Fruit fly (Drosophila melanogaster) whole organism, embryonic: Measurements from ENCODE around the gene cmet.

Experiments used
- CG10209 ChIP-seq: fragments of 200-800 bp; sonication (Bioruptor generic); optimal IDR thresholded peaks from 3 replicates; lab custom pipeline; 2017; ENCODE audit warnings: missing biosample characterization, mild to moderate bottlenecking, missing genetic modification characterization, missing genetic modification reagents
- CG11504 ChIP-seq: fragments of 200-800 bp; sonication (Bioruptor generic); optimal IDR thresholded peaks from 3 replicates; lab custom pipeline; 2019; ENCODE audit warnings: missing biosample characterization, mild to moderate bottlenecking, missing genetic modification characterization, moderate library complexity
- CG11560 ChIP-seq: fragments of 200-800 bp; sonication (Bioruptor generic); IDR thresholded peaks from 3 replicates; pipeline ENCODE4 v1.3.6; 2022; ENCODE audit warnings: missing biosample characterization, missing genetic modification characterization
- CG14014 ChIP-seq: fragments of 200-800 bp; sonication (Bioruptor generic); IDR thresholded peaks from 2 replicates; pipeline ENCODE4 v1.3.6; 2022; ENCODE audit warnings: missing biosample characterization, missing genetic modification characterization
- CG16779 ChIP-seq: fragments of 200-800 bp; sonication (Bioruptor generic); IDR thresholded peaks from 2 replicates; pipeline ENCODE4 v1.3.6; 2022; ENCODE audit warnings: missing biosample characterization, missing genetic modification characterization
- CG16863 ChIP-seq: fragments of 200-800 bp; sonication (Bioruptor generic); optimal IDR thresholded peaks from 3 replicates; lab custom pipeline; 2016; ENCODE audit warnings: missing biosample characterization, missing genetic modification characterization
- CG17385 ChIP-seq: fragments of 200-800 bp; sonication (Bioruptor generic); optimal IDR thresholded peaks from 3 replicates; lab custom pipeline; 2018; ENCODE audit warnings: missing biosample characterization, mild to moderate bottlenecking, missing genetic modification characterization
- CG17612 ChIP-seq: fragments of 200-800 bp; sonication (Bioruptor generic); IDR thresholded peaks from 2 replicates; pipeline ENCODE4 v1.3.6; 2022; ENCODE audit warnings: missing biosample characterization, missing genetic modification characterization
- CG18262 ChIP-seq: fragments of 200-800 bp; optimal IDR thresholded peaks from 3 replicates; lab custom pipeline; 2019; ENCODE audit warnings: missing biosample characterization, mild to moderate bottlenecking, missing genetic modification characterization, moderate library complexity
- CG1832 ChIP-seq: fragments of 200-800 bp; sonication (Bioruptor generic); optimal IDR thresholded peaks from 2 replicates; lab custom pipeline; 2017; ENCODE audit warnings: missing biosample characterization, mild to moderate bottlenecking, missing genetic modification characterization, inconsistent platforms
- CG30020 ChIP-seq: fragments of 200-800 bp; optimal IDR thresholded peaks from 2 replicates; lab custom pipeline; 2019; ENCODE audit warnings: missing biosample characterization, mild to moderate bottlenecking, missing genetic modification characterization, moderate library complexity
- CG32532 ChIP-seq: fragments of 200-800 bp; sonication (Bioruptor generic); IDR thresholded peaks from 2 replicates; pipeline ENCODE4 v1.3.6; 2022; ENCODE audit warnings: missing biosample characterization, missing genetic modification characterization
- CG34376 ChIP-seq: fragments of 200-800 bp; sonication (Bioruptor generic); optimal IDR thresholded peaks from 2 replicates; lab custom pipeline; 2018; ENCODE audit warnings: missing biosample characterization, mild to moderate bottlenecking, missing genetic modification characterization
- CG4617 ChIP-seq: fragments of 200-800 bp; sonication (Bioruptor generic); optimal IDR thresholded peaks from 3 replicates; lab custom pipeline; 2016; ENCODE audit warnings: missing biosample characterization, missing genetic modification characterization, borderline replicate concordance
- CG7372 ChIP-seq: fragments of 200-800 bp; sonication (Bioruptor generic); IDR thresholded peaks from 2 replicates; pipeline ENCODE4 v1.3.6; 2022; ENCODE audit warnings: missing biosample characterization, missing genetic modification characterization
- CG7745 ChIP-seq: fragments of 200-800 bp; sonication (Bioruptor generic); optimal IDR thresholded peaks from 2 replicates; lab custom pipeline; 2018; ENCODE audit warnings: missing biosample characterization, mild to moderate bottlenecking, missing genetic modification characterization, moderate library complexity
- CG7928 ChIP-seq: fragments of 200-800 bp; sonication (Bioruptor generic); optimal IDR thresholded peaks from 2 replicates; lab custom pipeline; 2017; ENCODE audit warnings: missing biosample characterization, mild to moderate bottlenecking, missing genetic modification characterization
- CG7963 ChIP-seq: fragments of 200-800 bp; sonication (Bioruptor generic); IDR thresholded peaks from 3 replicates; pipeline ENCODE4 v1.3.6; 2022; ENCODE audit warnings: missing biosample characterization, missing genetic modification characterization; ENCODE audit not compliant: partially characterized antibody
- CHES-1-like ChIP-seq: fragments of 200-800 bp; sonication (Bioruptor generic); optimal IDR thresholded peaks from 2 replicates; lab custom pipeline; 2016; ENCODE audit warnings: missing biosample characterization, missing genetic modification characterization
- Dfd ChIP-seq, 2 experiments: fragments of >200 bp; optimal IDR thresholded peaks; 2 replicates each; lab custom pipeline; 2017; ENCODE audit warnings: missing biosample characterization in 2 of 2, missing genetic modification characterization in 2 of 2
- Dip2 ChIP-seq: fragments of 200-800 bp; sonication (Bioruptor generic); IDR thresholded peaks from 2 replicates; pipeline ENCODE4 v1.3.6; 2022; ENCODE audit warnings: missing biosample characterization, missing genetic modification characterization
- HLH54F ChIP-seq: fragments of 200-800 bp; sonication (Bioruptor generic); optimal IDR thresholded peaks from 3 replicates; lab custom pipeline; 2016; ENCODE audit warnings: missing biosample characterization, missing genetic modification characterization
- HLHmδ ChIP-seq: fragments of 200-800 bp; sonication (Bioruptor generic); optimal IDR thresholded peaks from 2 replicates; lab custom pipeline; 2018; ENCODE audit warnings: missing biosample characterization, mild to moderate bottlenecking, missing genetic modification characterization, moderate library complexity
- Jarid2 ChIP-seq: fragments of 200-800 bp; sonication (Bioruptor generic); optimal IDR thresholded peaks from 3 replicates; lab custom pipeline; 2017; ENCODE audit warnings: mild to moderate bottlenecking, missing biosample characterization, missing genetic modification reagents, missing genetic modification characterization
- MBD-R2 ChIP-seq: fragments of 200-800 bp; sonication (Bioruptor generic); IDR thresholded peaks from 2 replicates; pipeline ENCODE4 v1.3.6; 2022; ENCODE audit warnings: missing biosample characterization, missing genetic modification characterization
- MESR4 ChIP-seq: fragments of 200-800 bp; sonication (Bioruptor generic); optimal IDR thresholded peaks from 2 replicates; lab custom pipeline; 2018; ENCODE audit warnings: missing biosample characterization, mild to moderate bottlenecking, missing genetic modification characterization, moderate library complexity
- Mes4 ChIP-seq: fragments of 200-800 bp; sonication (Bioruptor generic); optimal IDR thresholded peaks from 2 replicates; lab custom pipeline; 2016; ENCODE audit warnings: missing biosample characterization, missing genetic modification characterization
- Pdp1 ChIP-seq, 2 experiments: fragments of 200-800 bp; sonication (Bioruptor generic); optimal IDR thresholded peaks; 3 replicates each; lab custom pipeline; 2016; ENCODE audit warnings: missing biosample characterization in 2 of 2, missing genetic modification characterization in 2 of 2, mild to moderate bottlenecking in 1 of 2, moderate library complexity in 1 of 2
- YL-1 ChIP-seq: fragments of 200-800 bp; sonication (Bioruptor generic); optimal IDR thresholded peaks from 3 replicates; lab custom pipeline; 2017; ENCODE audit warnings: missing biosample characterization, mild to moderate bottlenecking, missing genetic modification characterization
- ap ChIP-seq: fragments of 200-800 bp; sonication (Bioruptor generic); IDR thresholded peaks from 2 replicates; pipeline ENCODE4 v1.3.6; 2022; ENCODE audit warnings: missing biosample characterization, missing genetic modification characterization
- ara ChIP-seq: fragments of 200-800 bp; sonication (Bioruptor generic); IDR thresholded peaks from 2 replicates; pipeline ENCODE4 v1.3.6; 2022; ENCODE audit warnings: missing biosample characterization, missing genetic modification characterization
- bcd ChIP-seq: fragments of 200-800 bp; sonication (Bioruptor generic); optimal IDR thresholded peaks from 2 replicates; lab custom pipeline; 2017; ENCODE audit warnings: missing biosample characterization, mild to moderate bottlenecking, missing genetic modification characterization
- chn ChIP-seq: fragments of 200-800 bp; sonication (Bioruptor generic); optimal IDR thresholded peaks from 2 replicates; lab custom pipeline; 2016; ENCODE audit warnings: missing biosample characterization, missing genetic modification characterization
- eyg ChIP-seq: fragments of 200-800 bp; sonication (Bioruptor generic); optimal IDR thresholded peaks from 3 replicates; lab custom pipeline; 2016; ENCODE audit warnings: missing biosample characterization, missing genetic modification characterization
- fd64A ChIP-seq: fragments of 200-800 bp; sonication (Bioruptor generic); optimal IDR thresholded peaks from 3 replicates; lab custom pipeline; 2018; ENCODE audit warnings: missing biosample characterization, mild to moderate bottlenecking, missing genetic modification characterization
- gce ChIP-seq: fragments of 200-800 bp; sonication (Bioruptor generic); IDR thresholded peaks from 3 replicates; pipeline ENCODE4 v1.3.6; 2022; ENCODE audit warnings: missing biosample characterization, missing genetic modification characterization
- insv ChIP-seq, 2 experiments: fragments of 200-800 bp; sonication (Bioruptor generic); optimal IDR thresholded peaks; 3 replicates each; lab custom pipeline; 2016 to 2018; ENCODE audit warnings: missing biosample characterization in 2 of 2, missing genetic modification characterization in 2 of 2
- kni ChIP-seq: fragments of 200-800 bp; sonication (Bioruptor generic); optimal IDR thresholded peaks from 3 replicates; lab custom pipeline; 2017; ENCODE audit warnings: mild to moderate bottlenecking, missing biosample characterization, missing genetic modification reagents, missing genetic modification characterization
- lov ChIP-seq, 2 experiments: fragments of 200-800 bp in 1 of 2; fragments of >200 bp in 1 of 2; sonication (Bioruptor generic) in 1 of 2; IDR thresholded peaks in 1 of 2; optimal IDR thresholded peaks in 1 of 2; 2 replicates in 1 of 2; 3 replicates in 1 of 2; pipeline versions ENCODE4 v1.3.6 to Lab custom; 2017 to 2022; ENCODE audit warnings: missing biosample characterization in 1 of 2, missing genetic modification characterization in 1 of 2
- nerfin-1 ChIP-seq: fragments of 200-800 bp; sonication (Bioruptor generic); optimal IDR thresholded peaks from 3 replicates; lab custom pipeline; 2019; ENCODE audit warnings: missing biosample characterization, mild to moderate bottlenecking, missing genetic modification characterization, moderate library complexity
- p53 ChIP-seq: fragments of 200-800 bp; sonication (Bioruptor generic); optimal IDR thresholded peaks from 2 replicates; lab custom pipeline; 2016; ENCODE audit warnings: missing biosample characterization, missing genetic modification characterization
- rib ChIP-seq: fragments of 200-800 bp; sonication (Bioruptor generic); IDR thresholded peaks from 2 replicates; pipeline ENCODE4 v1.3.6; 2022; ENCODE audit warnings: missing biosample characterization, missing genetic modification characterization
- schlank ChIP-seq: fragments of 200-800 bp; sonication (Bioruptor generic); optimal IDR thresholded peaks from 2 replicates; lab custom pipeline; 2018; ENCODE audit warnings: missing biosample characterization, mild to moderate bottlenecking, missing genetic modification characterization
- sens ChIP-seq: fragments of 200-800 bp; sonication (Bioruptor generic); peaks from one replicate; lab custom pipeline; 2016; ENCODE audit warnings: missing biosample characterization, missing genetic modification characterization
- sim ChIP-seq: fragments of 200-800 bp; sonication (Bioruptor generic); IDR thresholded peaks from 2 replicates; pipeline ENCODE4 v1.3.6; 2022; ENCODE audit warnings: missing biosample characterization, missing genetic modification characterization
- slp2 ChIP-seq: fragments of 200-800 bp; sonication (Bioruptor generic); optimal IDR thresholded peaks from 2 replicates; lab custom pipeline; 2016; ENCODE audit warnings: missing biosample characterization, missing genetic modification characterization
- stc ChIP-seq: fragments of 200-800 bp; sonication (Bioruptor generic); IDR thresholded peaks from 2 replicates; pipeline ENCODE4 v1.3.6; 2022; ENCODE audit warnings: missing biosample characterization, missing genetic modification characterization
- tll ChIP-seq, 2 experiments: fragments of 200-800 bp in 1 of 2; fragments of >200 bp in 1 of 2; sonication (Bioruptor generic) in 1 of 2; optimal IDR thresholded peaks; 2 replicates each; lab custom pipeline; 2017 to 2019; ENCODE audit warnings: missing biosample characterization in 2 of 2, missing genetic modification characterization in 2 of 2, mild to moderate bottlenecking in 1 of 2, moderate library complexity in 1 of 2
- toy ChIP-seq: fragments of 200-800 bp; sonication (Bioruptor generic); IDR thresholded peaks from 2 replicates; pipeline ENCODE4 v1.3.6; 2022; ENCODE audit warnings: missing biosample characterization, missing genetic modification characterization
- tup ChIP-seq: fragments of 200-800 bp; sonication (Bioruptor generic); optimal IDR thresholded peaks from 2 replicates; lab custom pipeline; 2016; ENCODE audit warnings: missing biosample characterization, mild to moderate bottlenecking, missing genetic modification characterization, moderate library complexity
- wdn ChIP-seq: fragments of 200-800 bp; sonication (Bioruptor generic); IDR thresholded peaks from 2 replicates; pipeline ENCODE4 v1.3.6; 2022; ENCODE audit warnings: missing biosample characterization, missing genetic modification characterization

Gene cmet

dm6 chr2L:11222079-11222478, 46.7 kb downstream of the cmet start (continued):
- no peak for TF ChIP-seq CG16779
- TF ChIP-seq CG10209 (GFP tag; lab: Kevin White, UChicago): no peak
- no peak for TF ChIP-seq CG11560 (tag; lab: Robert Waterston, UW)
- TF ChIP-seq CG7963 (GFP tag; lab: Robert Waterston, UW): no peak
- TF ChIP-seq CG7372 (GFP tag; lab: Robert Waterston, UW): no peak
- TF ChIP-seq CG14014 (GFP tag; lab: Robert Waterston, UW): no peak
- peak; percentile 1 for TF ChIP-seq CG11504 (tag; lab: Kevin White, UChicago)
- no peak for TF ChIP-seq lov (optimal IDR thresholded peaks at IDR 0.05; lab: Kevin White, UChicago)
- no peak for TF ChIP-seq lov (GFP tag; IDR thresholded peaks at IDR 0.05; lab: Robert Waterston, UW)
- no peak for TF ChIP-seq MESR4 (GFP tag; lab: Kevin White, UChicago)
- TF ChIP-seq YL-1: no peak
- TF ChIP-seq wdn (GFP tag; lab: Robert Waterston, UW): no peak
- no peak for TF ChIP-seq schlank (tag; lab: Kevin White, UChicago)
- TF ChIP-seq fd64A: no peak
- TF ChIP-seq Pdp1 (GFP tag; optimal IDR thresholded peaks at IDR 0.05; lab: Kevin White, UChicago): no peak
- TF ChIP-seq bcd (GFP tag; lab: Kevin White, UChicago): no peak
- no peak for TF ChIP-seq HLHmδ (GFP tag; lab: Kevin White, UChicago)
- TF ChIP-seq CG30020: no peak
- no peak for TF ChIP-seq CG17385 (GFP tag; lab: Kevin White, UChicago)
- no peak for TF ChIP-seq Dip2 (GFP tag; lab: Robert Waterston, UW)
- no peak for TF ChIP-seq toy
- no peak for TF ChIP-seq nerfin-1
- TF ChIP-seq CG7928 (GFP tag; lab: Kevin White, UChicago): no peak
- peak; percentile 22; the same call in 1 of the 2 replicates for TF ChIP-seq CG32532 (GFP tag; lab: Robert Waterston, UW)
- TF ChIP-seq Jarid2 (GFP tag; lab: Kevin White, UChicago): no peak
- no peak for TF ChIP-seq rib (GFP tag; lab: Robert Waterston, UW)
- no peak for TF ChIP-seq CHES-1-like
- TF ChIP-seq CG34376 (GFP tag; lab: Kevin White, UChicago): no peak
- no peak for TF ChIP-seq tll (GFP tag; optimal IDR thresholded peaks at IDR 0.05; lab: Kevin White, UChicago)
- TF ChIP-seq CG1832 (GFP tag; lab: Kevin White, UChicago): no peak
- no peak for TF ChIP-seq kni (GFP tag; lab: Kevin White, UChicago)
- TF ChIP-seq sim: 0 out of 2 replicates have a peak, but pooled peaks have one; percentile 30
- no peak for TF ChIP-seq slp2 (GFP tag; lab: Kevin White, UChicago)
- peak; percentile 26 for TF ChIP-seq CG18262 (tag; lab: Kevin White, UChicago)
- no peak for TF ChIP-seq gce (GFP tag; lab: Robert Waterston, UW)
- TF ChIP-seq Dfd (GFP tag; optimal IDR thresholded peaks at IDR 0.05; lab: Kevin White, UChicago): no peak
- no peak for TF ChIP-seq tup (GFP tag; lab: Kevin White, UChicago)
- TF ChIP-seq sens (GFP tag; lab: Kevin White, UChicago): peak; percentile 78
- TF ChIP-seq CG4617 (GFP tag; lab: Kevin White, UChicago): no peak
- TF ChIP-seq CG16863 (GFP tag; lab: Kevin White, UChicago): no peak
- no peak for TF ChIP-seq MBD-R2 (GFP tag; lab: Robert Waterston, UW)
- TF ChIP-seq ara (GFP tag; lab: Robert Waterston, UW): peak; percentile 44; the same call in 1 of the 2 replicates
- TF ChIP-seq Mes4 (GFP tag; lab: Kevin White, UChicago): no peak
- no peak for TF ChIP-seq p53
- TF ChIP-seq HLH54F (GFP tag; lab: Kevin White, UChicago): no peak
- TF ChIP-seq chn: peak; percentile 23
- TF ChIP-seq CG17612 (GFP tag; lab: Robert Waterston, UW): no peak
- TF ChIP-seq eyg (GFP tag; lab: Kevin White, UChicago): no peak
- no peak for TF ChIP-seq insv (GFP tag; optimal IDR thresholded peaks at IDR 0.05; lab: Kevin White, UChicago)
- TF ChIP-seq stc (GFP tag; lab: Robert Waterston, UW): no peak
- no peak for TF ChIP-seq ap (GFP tag; lab: Robert Waterston, UW)
- no peak for TF ChIP-seq CG7745 (tag; lab: Kevin White, UChicago)
